Fruit fly (Drosophila melanogaster): ENCODE results near the gene CG1958.

The CG1958 gene

dm6 chrX:7299399-7300355, 33.0 kb downstream of the CG1958 start (continued):
- TF ChIP-seq CG10959 (GFP tag; IDR thresholded peaks at IDR 0.05) (no peak), nerfin-1 (tag; optimal IDR thresholded peaks at IDR 0.05) (peak; percentile 36), Six4 (GFP tag; optimal IDR thresholded peaks at IDR 0.05) (no peak), CG3847 (GFP tag; IDR thresholded peaks at IDR 0.05) (0 out of 2 replicates have a peak, but pooled peaks have one; percentile 27), CG17328 (GFP tag; IDR thresholded peaks at IDR 0.05) (no peak; the same call in 1 of the 2 replicates), CG13296 (GFP tag; optimal IDR thresholded peaks at IDR 0.05) (peak; percentile 42), CG11504 (tag; optimal IDR thresholded peaks at IDR 0.05) (peak; percentile 66), az2 (GFP tag; optimal IDR thresholded peaks at IDR 0.05) (peak; percentile 26), CG3163 (GFP tag; optimal IDR thresholded peaks at IDR 0.05) (peak; percentile 20), Bteb2 (GFP tag; optimal IDR thresholded peaks at IDR 0.05) (no peak), CG11695 (GFP tag; IDR thresholded peaks at IDR 0.05) (peak; percentile 60; the same call in 1 of the 3 replicates), gt (GFP tag; IDR thresholded peaks at IDR 0.05) (no peak), chinmo (GFP tag; IDR thresholded peaks at IDR 0.05; ENCODE audit: partially characterized antibody) (peak; percentile 93), CG8944 (GFP tag; optimal IDR thresholded peaks at IDR 0.05) (peak; percentile 21), mam (GFP tag; optimal IDR thresholded peaks at IDR 0.05) (peak; percentile 67), bcd (GFP tag; optimal IDR thresholded peaks at IDR 0.05) (peak; percentile 38), Asciz (GFP tag; optimal IDR thresholded peaks at IDR 0.05) (peak; percentile 53), gem (tag; optimal IDR thresholded peaks at IDR 0.05) (peak; percentile 74), bowl (GFP tag; IDR thresholded peaks at IDR 0.05) (0 out of 2 replicates have a peak, but pooled peaks have one; percentile 26), CG6854 (GFP tag; optimal IDR thresholded peaks at IDR 0.05) (no peak), CG7271 (tag; optimal IDR thresholded peaks at IDR 0.05) (no peak), CG2712 (tag; optimal IDR thresholded peaks at IDR 0.05) (peak; percentile 54), tgo (GFP tag; IDR thresholded peaks at IDR 0.05) (peak; percentile 36; the same call in 1 of the 3 replicates), unpg (GFP tag; optimal IDR thresholded peaks at IDR 0.05) (peak; percentile 44), Hr39 (optimal IDR thresholded peaks at IDR 0.05) (no peak), lab (GFP tag; optimal IDR thresholded peaks at IDR 0.05) (peak; percentile 68), CG17359 (tag; optimal IDR thresholded peaks at IDR 0.05) (peak; percentile 43), luna (GFP tag; optimal IDR thresholded peaks at IDR 0.05) (no peak), YL-1 (GFP tag; optimal IDR thresholded peaks at IDR 0.05) (no peak), MBD-R2 (GFP tag; IDR thresholded peaks at IDR 0.05) (no peak), CG6175 (GFP tag; IDR thresholded peaks at IDR 0.05) (peak; percentile 99), sd (tag; optimal IDR thresholded peaks at IDR 0.05) (peak; percentile 83), Gsc (GFP tag; IDR thresholded peaks at IDR 0.05) (no peak), CG6765 (GFP tag; optimal IDR thresholded peaks at IDR 0.05) (no peak), Camta (GFP tag; optimal IDR thresholded peaks at IDR 0.05) (no peak), cas (GFP tag; IDR thresholded peaks at IDR 0.05) (no peak), H2.0 (GFP tag; IDR thresholded peaks at IDR 0.05) (peak; percentile 46; the same call in 1 of the 2 replicates), pros (GFP tag; optimal IDR thresholded peaks at IDR 0.05) (no peak), CG12104 (GFP tag; optimal IDR thresholded peaks at IDR 0.05) (no peak), CG17361 (GFP tag; IDR thresholded peaks at IDR 0.05) (peak; percentile 47; the same call in 2 of the 3 replicates), pho (GFP tag; optimal IDR thresholded peaks at IDR 0.05) (peak; percentile 19), CG8089 (GFP tag; optimal IDR thresholded peaks at IDR 0.05) (no peak), sim (GFP tag; IDR thresholded peaks at IDR 0.05) (no peak), CG4424 (GFP tag; optimal IDR thresholded peaks at IDR 0.05) (peak; percentile 2), Med (GFP tag) (peak; percentile 97), CG9437 (GFP tag; optimal IDR thresholded peaks at IDR 0.05) (peak; percentile 22), slbo (GFP tag; IDR thresholded peaks at IDR 0.05) (peak; percentile 58), CG7839 (tag; optimal IDR thresholded peaks at IDR 0.05) (peak; percentile 60), amos (GFP tag; IDR thresholded peaks at IDR 0.05; ENCODE audit: partially characterized antibody) (0 out of 2 replicates have a peak, but pooled peaks have one; percentile 15)

All from whole organism, embryonic.